Fruit fly (Drosophila melanogaster): ENCODE results near the gene Rph.

Gene Rph

DNA sequence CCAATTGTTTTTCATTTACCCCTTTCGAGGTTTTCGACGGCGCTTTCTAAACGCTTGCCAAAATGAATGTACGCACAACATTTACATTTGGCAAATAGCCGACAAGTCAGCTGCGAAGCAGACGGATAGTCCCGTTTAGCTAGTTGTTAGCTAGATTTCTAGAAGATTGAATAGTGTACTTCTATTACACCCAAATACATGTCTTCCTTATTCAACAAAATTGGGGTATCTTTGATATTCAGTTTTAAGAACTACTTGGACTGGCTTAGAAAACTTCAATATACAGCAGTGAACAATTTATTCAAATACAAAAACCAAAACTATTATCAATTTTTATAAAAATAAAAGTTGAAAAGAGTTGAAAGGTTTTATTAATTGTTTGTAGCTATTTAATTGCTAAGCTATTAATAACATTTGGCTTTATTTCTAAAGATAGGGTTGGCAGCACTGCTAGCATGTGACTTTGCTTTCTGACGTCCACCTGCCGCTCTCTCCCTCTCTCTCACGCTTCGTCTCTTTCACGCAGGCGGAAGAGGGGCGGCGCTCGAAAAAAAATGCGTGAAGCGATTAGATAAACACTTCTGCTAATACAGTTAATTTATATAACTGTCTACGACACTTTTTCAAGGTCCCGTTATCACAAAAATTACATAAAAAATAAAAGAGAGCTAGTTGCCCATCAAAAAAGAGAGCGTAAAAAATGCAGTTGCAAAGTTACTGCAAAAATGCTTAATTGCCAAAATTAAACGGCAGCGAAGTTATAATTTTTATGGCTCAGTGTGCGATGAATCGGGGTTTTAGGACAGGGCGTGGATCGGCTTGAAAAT lies 27.6 kb upstream of the Rph start (continued):
- TF ChIP-seq CG9797 (GFP tag; optimal IDR thresholded peaks at IDR 0.05) = no peak
- no peak for TF ChIP-seq Opbp (GFP tag; IDR thresholded peaks at IDR 0.05; ENCODE audit: partially characterized antibody)
- no peak for TF ChIP-seq Taf1 (GFP tag; IDR thresholded peaks at IDR 0.05)
- peak; percentile 11 for TF ChIP-seq CG13775 (GFP tag; optimal IDR thresholded peaks at IDR 0.05)
- peak; percentile 17 for TF ChIP-seq CG12391 (tag; optimal IDR thresholded peaks at IDR 0.05)
- TF ChIP-seq Max (GFP tag; optimal IDR thresholded peaks at IDR 0.05) = no peak
- TF ChIP-seq jigr1 (GFP tag; IDR thresholded peaks at IDR 0.05) = no peak
- no peak for TF ChIP-seq CG11695 (GFP tag; IDR thresholded peaks at IDR 0.05)
- no peak for TF ChIP-seq sna (GFP tag; IDR thresholded peaks at IDR 0.05; ENCODE audit: partially characterized antibody)
- no peak for TF ChIP-seq CG10565 (GFP tag; optimal IDR thresholded peaks at IDR 0.05)
- no peak for TF ChIP-seq p53 (GFP tag; optimal IDR thresholded peaks at IDR 0.05)
- TF ChIP-seq Lpt (GFP tag; optimal IDR thresholded peaks at IDR 0.05) = no peak
- no peak for TF ChIP-seq sug (tag; optimal IDR thresholded peaks at IDR 0.05)
- no peak for TF ChIP-seq CG16813 (GFP tag; IDR thresholded peaks at IDR 0.05; ENCODE audit: partially characterized antibody)
- no peak for TF ChIP-seq CG32772 (GFP tag; IDR thresholded peaks at IDR 0.05)
- TF ChIP-seq Rx (GFP tag; IDR thresholded peaks at IDR 0.05) = no peak
- TF ChIP-seq sim (GFP tag; IDR thresholded peaks at IDR 0.05) = no peak
- no peak for TF ChIP-seq disco-r (GFP tag; optimal IDR thresholded peaks at IDR 0.05)
- no peak for TF ChIP-seq CG4820 (GFP tag; optimal IDR thresholded peaks at IDR 0.05)
- TF ChIP-seq ab (GFP tag; optimal IDR thresholded peaks at IDR 0.05) = no peak
- no peak for TF ChIP-seq CG18011 (GFP tag; optimal IDR thresholded peaks at IDR 0.05)
- TF ChIP-seq MBD-R2 (GFP tag; IDR thresholded peaks at IDR 0.05) = no peak
- TF ChIP-seq HHEX (GFP tag; optimal IDR thresholded peaks at IDR 0.05) = no peak
- no peak for TF ChIP-seq vfl (GFP tag; optimal IDR thresholded peaks at IDR 0.05)
- no peak for TF ChIP-seq HLH54F (GFP tag; optimal IDR thresholded peaks at IDR 0.05)
- no peak for TF ChIP-seq Oaz (GFP tag; IDR thresholded peaks at IDR 0.05)
- 0 out of 4 replicates have a peak, but pooled peaks have one; percentile 38 for TF ChIP-seq chinmo (GFP tag; IDR thresholded peaks at IDR 0.05; ENCODE audit: partially characterized antibody)
- no peak for TF ChIP-seq gt (GFP tag; IDR thresholded peaks at IDR 0.05)
- peak in 1 of 2 experiments; percentile 28 for TF ChIP-seq crp (GFP tag; optimal IDR thresholded peaks at IDR 0.05)
- no peak for TF ChIP-seq stc (GFP tag; IDR thresholded peaks at IDR 0.05)
- no peak for TF ChIP-seq Kr (GFP tag; optimal IDR thresholded peaks at IDR 0.05)
- no peak for TF ChIP-seq emc (GFP tag; optimal IDR thresholded peaks at IDR 0.05)
- no peak for TF ChIP-seq crc (GFP tag; optimal IDR thresholded peaks at IDR 0.05)
- no peak for TF ChIP-seq CG7928 (GFP tag; optimal IDR thresholded peaks at IDR 0.05)
- TF ChIP-seq CG7745 (tag; optimal IDR thresholded peaks at IDR 0.05) = no peak
- TF ChIP-seq pzg (GFP tag; optimal IDR thresholded peaks at IDR 0.05) = no peak
- TF ChIP-seq CG10209 (GFP tag; optimal IDR thresholded peaks at IDR 0.05) = no peak
- no peak for TF ChIP-seq CG3838 (GFP tag; optimal IDR thresholded peaks at IDR 0.05)
- TF ChIP-seq YL-1 (GFP tag; optimal IDR thresholded peaks at IDR 0.05) = no peak
- TF ChIP-seq NC2β (GFP tag; optimal IDR thresholded peaks at IDR 0.05) = no peak
- TF ChIP-seq CG4360 (GFP tag; IDR thresholded peaks at IDR 0.05) = no peak
- no peak for TF ChIP-seq ac (GFP tag; optimal IDR thresholded peaks at IDR 0.05)
- peak; percentile 71 for TF ChIP-seq CG9727 (GFP tag; optimal IDR thresholded peaks at IDR 0.05)
- TF ChIP-seq kni (GFP tag; optimal IDR thresholded peaks at IDR 0.05) = no peak
- peak; percentile 60 for TF ChIP-seq sens (GFP tag)
- TF ChIP-seq Dad (GFP tag; optimal IDR thresholded peaks at IDR 0.05) = no peak
- no peak for TF ChIP-seq CHES-1-like (GFP tag; optimal IDR thresholded peaks at IDR 0.05)
- TF ChIP-seq gsb (GFP tag; IDR thresholded peaks at IDR 0.05) = no peak
- TF ChIP-seq CG17385 (GFP tag; optimal IDR thresholded peaks at IDR 0.05) = no peak
- no peak for TF ChIP-seq CG7357 (GFP tag; IDR thresholded peaks at IDR 0.05)

Data from whole organism, embryonic.